Comparison of ENCODE assay signal across 4 fruit fly cellular contexts in genomic region chr3R:25453150-25453680, dm6.
TF ChIP-seq lines count a peak whose summit lies in the region.

No protein-coding gene starts in this region.

- TF ChIP-seq CTCF in whole organism, embryonic (GFP tag; optimal IDR thresholded peaks at IDR 0.05; lab: Kevin White, UChicago), result peak; percentile 10

TF ChIP-seq in whole organism, adult, 20 proteins besides CTCF, POLR2A, EP300 and RAD21:
- TF ChIP-seq Mnt (GFP tag; optimal IDR thresholded peaks at IDR 0.05; lab: Kevin White, UChicago) (no peak), CG1620 (GFP tag; optimal IDR thresholded peaks at IDR 0.05; lab: Kevin White, UChicago) (no peak), CG5204 (GFP tag; optimal IDR thresholded peaks at IDR 0.05; lab: Kevin White, UChicago) (no peak), kay (GFP tag; lab: Kevin White, UChicago; ENCODE audit: borderline replicate concordance) (peak; percentile 85), Hr96 (GFP tag; optimal IDR thresholded peaks at IDR 0.05; lab: Kevin White, UChicago) (no peak), cic (GFP tag; optimal IDR thresholded peaks at IDR 0.05; lab: Kevin White, UChicago) (peak; percentile 24), Crg-1 (GFP tag; optimal IDR thresholded peaks at IDR 0.05; lab: Kevin White, UChicago) (no peak), CG11617 (GFP tag; optimal IDR thresholded peaks at IDR 0.05; lab: Kevin White, UChicago) (peak; percentile 29), CG7101 (tag; optimal IDR thresholded peaks at IDR 0.05; lab: Kevin White, UChicago) (peak; percentile 19), CG7045 (GFP tag; optimal IDR thresholded peaks at IDR 0.05; lab: Kevin White, UChicago) (peak; percentile 2), pad (GFP tag; optimal IDR thresholded peaks at IDR 0.05; lab: Kevin White, UChicago) (no peak), tj (GFP tag; optimal IDR thresholded peaks at IDR 0.05; lab: Kevin White, UChicago) (no peak), toe (GFP tag; optimal IDR thresholded peaks at IDR 0.05; lab: Kevin White, UChicago) (no peak), bab1 (GFP tag; optimal IDR thresholded peaks at IDR 0.05; lab: Kevin White, UChicago) (no peak), Clk (GFP tag; optimal IDR thresholded peaks at IDR 0.05; lab: Kevin White, UChicago) (peak; percentile 6), CG12768 (GFP tag; optimal IDR thresholded peaks at IDR 0.05; lab: Kevin White, UChicago) (peak; percentile 4)

TF ChIP-seq in whole organism, embryonic, 481 proteins besides CTCF, POLR2A, EP300 and RAD21 (continues in another document):
- no peak for TF ChIP-seq zen (tag; optimal IDR thresholded peaks at IDR 0.05; lab: Kevin White, UChicago)
- peak; percentile 10 for TF ChIP-seq Hsf (GFP tag; optimal IDR thresholded peaks at IDR 0.05; lab: Kevin White, UChicago)
- TF ChIP-seq CG17359 (tag; optimal IDR thresholded peaks at IDR 0.05; lab: Kevin White, UChicago), result peak; percentile 0
- TF ChIP-seq seq (GFP tag; IDR thresholded peaks at IDR 0.05; lab: Robert Waterston, UW), result no peak; the same call in 1 of the 2 replicates
- TF ChIP-seq pfk (GFP tag; optimal IDR thresholded peaks at IDR 0.05; lab: Kevin White, UChicago), result peak; percentile 6
- TF ChIP-seq CG18011 (GFP tag; optimal IDR thresholded peaks at IDR 0.05; lab: Kevin White, UChicago), result peak; percentile 23
- peak; percentile 18 for TF ChIP-seq CG34376 (GFP tag; optimal IDR thresholded peaks at IDR 0.05; lab: Kevin White, UChicago)
- TF ChIP-seq Blimp-1 (GFP tag; optimal IDR thresholded peaks at IDR 0.05; lab: Kevin White, UChicago), result peak; percentile 32
- peak; percentile 57 for TF ChIP-seq exex (tag; optimal IDR thresholded peaks at IDR 0.05; lab: Kevin White, UChicago)
- peak; percentile 16 for TF ChIP-seq CG1602 (GFP tag; optimal IDR thresholded peaks at IDR 0.05; lab: Kevin White, UChicago)
- TF ChIP-seq tin (GFP tag; optimal IDR thresholded peaks at IDR 0.05; lab: Kevin White, UChicago), result no peak
- peak; percentile 83 for TF ChIP-seq CG15696 (tag; optimal IDR thresholded peaks at IDR 0.05; lab: Kevin White, UChicago)
- TF ChIP-seq Hr51 (GFP tag; optimal IDR thresholded peaks at IDR 0.05; lab: Kevin White, UChicago), result peak in 1 of 2 experiments; percentile 51
- TF ChIP-seq org-1 (GFP tag; optimal IDR thresholded peaks at IDR 0.05; lab: Kevin White, UChicago), result peak; percentile 74
- peak; percentile 87 for TF ChIP-seq run (tag; optimal IDR thresholded peaks at IDR 0.05; lab: Kevin White, UChicago)
- TF ChIP-seq CG18599 (GFP tag; optimal IDR thresholded peaks at IDR 0.05; lab: Kevin White, UChicago), result peak; percentile 61
- peak; percentile 68 for TF ChIP-seq dmrt11E (tag; optimal IDR thresholded peaks at IDR 0.05; lab: Kevin White, UChicago)
- no peak for TF ChIP-seq Gug (GFP tag; IDR thresholded peaks at IDR 0.05; lab: Robert Waterston, UW)
- TF ChIP-seq CG8924 (tag; optimal IDR thresholded peaks at IDR 0.05; lab: Kevin White, UChicago), result peak; percentile 74
- TF ChIP-seq Rfx (GFP tag; IDR thresholded peaks at IDR 0.05; lab: Robert Waterston, UW), result peak; percentile 39; the same call in 1 of the 2 replicates
- TF ChIP-seq ham (GFP tag; IDR thresholded peaks at IDR 0.05; lab: Robert Waterston, UW), result no peak
- TF ChIP-seq mam (GFP tag; optimal IDR thresholded peaks at IDR 0.05; lab: Kevin White, UChicago), result no peak
- no peak for TF ChIP-seq nerfin-2 (GFP tag; IDR thresholded peaks at IDR 0.05; lab: Robert Waterston, UW; ENCODE audit: partially characterized antibody)
- TF ChIP-seq Elba2 (GFP tag; optimal IDR thresholded peaks at IDR 0.05; lab: Kevin White, UChicago), result no peak
- TF ChIP-seq CG8478 (optimal IDR thresholded peaks at IDR 0.05; lab: Kevin White, UChicago), result no peak
- peak; percentile 34 for TF ChIP-seq Mad (GFP tag; optimal IDR thresholded peaks at IDR 0.05; lab: Kevin White, UChicago)

TF ChIP-seq in whole organism, prepupa, 60 proteins besides CTCF, POLR2A, EP300 and RAD21:
- peak; percentile 41 for TF ChIP-seq Eip78C (GFP tag; lab: Kevin White, UChicago)
- TF ChIP-seq svp (GFP tag; lab: Kevin White, UChicago), result peak; percentile 65
- TF ChIP-seq CG11762 (GFP tag; optimal IDR thresholded peaks at IDR 0.05; lab: Kevin White, UChicago; ENCODE audit: insufficient read depth), result no peak
- TF ChIP-seq fkh (GFP tag; optimal IDR thresholded peaks at IDR 0.05; lab: Kevin White, UChicago), result peak; percentile 98
- peak; percentile 20 for TF ChIP-seq esn (GFP tag; optimal IDR thresholded peaks at IDR 0.05; lab: Kevin White, UChicago)
- TF ChIP-seq CG6808 (GFP tag; optimal IDR thresholded peaks at IDR 0.05; lab: Kevin White, UChicago), result no peak
- no peak for TF ChIP-seq Hr39 (GFP tag; optimal IDR thresholded peaks at IDR 0.05; lab: Kevin White, UChicago)
- peak; percentile 14 for TF ChIP-seq Sox102F (GFP tag; optimal IDR thresholded peaks at IDR 0.05; lab: Kevin White, UChicago)
- TF ChIP-seq vri (GFP tag; optimal IDR thresholded peaks at IDR 0.05; lab: Kevin White, UChicago), result peak; percentile 54

TF ChIP-seq in whole organism, wandering third instar larva, 38 proteins besides CTCF, POLR2A, EP300 and RAD21:
- TF ChIP-seq Vsx2 (GFP tag; optimal IDR thresholded peaks at IDR 0.05; lab: Kevin White, UChicago; ENCODE audit: partially characterized antibody) (no peak), woc (GFP tag; optimal IDR thresholded peaks at IDR 0.05; lab: Kevin White, UChicago) (no peak), Sp1 (GFP tag; optimal IDR thresholded peaks at IDR 0.05; lab: Kevin White, UChicago) (peak; percentile 26), dl (GFP tag; optimal IDR thresholded peaks at IDR 0.05; lab: Kevin White, UChicago; ENCODE audit: insufficient read depth in 1 of 2, partially characterized antibody in 2 of 2) (no peak), Myc (optimal IDR thresholded peaks at IDR 0.05; lab: Kevin White, UChicago) (no peak), Hr78 (GFP tag; optimal IDR thresholded peaks at IDR 0.05; lab: Kevin White, UChicago) (no peak), foxo (GFP tag; optimal IDR thresholded peaks at IDR 0.05; lab: Kevin White, UChicago) (no peak), Hr83 (GFP tag; optimal IDR thresholded peaks at IDR 0.05; lab: Kevin White, UChicago; ENCODE audit: poor library complexity, severe bottlenecking) (no peak), dmrt93B (GFP tag; optimal IDR thresholded peaks at IDR 0.05; lab: Kevin White, UChicago) (no peak), CG9705 (GFP tag; optimal IDR thresholded peaks at IDR 0.05; lab: Kevin White, UChicago) (peak; percentile 8), rgr (GFP tag; optimal IDR thresholded peaks at IDR 0.05; lab: Kevin White, UChicago) (peak; percentile 4), Dif (GFP tag; optimal IDR thresholded peaks at IDR 0.05; lab: Kevin White, UChicago; ENCODE audit: partially characterized antibody) (no peak), sv (GFP tag; optimal IDR thresholded peaks at IDR 0.05; lab: Kevin White, UChicago) (no peak), Dfd (GFP tag; optimal IDR thresholded peaks at IDR 0.05; lab: Kevin White, UChicago) (no peak), brk (GFP tag; optimal IDR thresholded peaks at IDR 0.05; lab: Kevin White, UChicago) (no peak), Abd-B (GFP tag; optimal IDR thresholded peaks at IDR 0.05; lab: Kevin White, UChicago) (no peak), psq (GFP tag; optimal IDR thresholded peaks at IDR 0.05; lab: Kevin White, UChicago) (peak; percentile 23), sage (GFP tag; optimal IDR thresholded peaks at IDR 0.05; lab: Kevin White, UChicago) (no peak), CG32264 (GFP tag; optimal IDR thresholded peaks at IDR 0.05; lab: Kevin White, UChicago) (no peak), jim (GFP tag; optimal IDR thresholded peaks at IDR 0.05; lab: Kevin White, UChicago) (no peak), dsf (GFP tag; optimal IDR thresholded peaks at IDR 0.05; lab: Kevin White, UChicago; ENCODE audit: borderline replicate concordance) (no peak), lola (GFP tag; optimal IDR thresholded peaks at IDR 0.05; lab: Kevin White, UChicago) (no peak), br (GFP tag; optimal IDR thresholded peaks at IDR 0.05; lab: Kevin White, UChicago) (peak; percentile 23), N (GFP tag; optimal IDR thresholded peaks at IDR 0.05; lab: Kevin White, UChicago) (no peak), h (GFP tag; optimal IDR thresholded peaks at IDR 0.05; lab: Kevin White, UChicago) (peak; percentile 12), usp (GFP tag; optimal IDR thresholded peaks at IDR 0.05; lab: Kevin White, UChicago) (no peak), pan (optimal IDR thresholded peaks at IDR 0.05; lab: Kevin White, UChicago) (no peak), OdsH (GFP tag; optimal IDR thresholded peaks at IDR 0.05; lab: Kevin White, UChicago) (peak; percentile 30), CrebA (GFP tag; optimal IDR thresholded peaks at IDR 0.05; lab: Kevin White, UChicago; ENCODE audit: borderline replicate concordance) (no peak), ey (GFP tag; optimal IDR thresholded peaks at IDR 0.05; lab: Kevin White, UChicago) (no peak), HLH106 (tag; optimal IDR thresholded peaks at IDR 0.05; lab: Kevin White, UChicago) (no peak), tai (GFP tag; optimal IDR thresholded peaks at IDR 0.05; lab: Kevin White, UChicago) (peak; percentile 47), Mio (GFP tag; optimal IDR thresholded peaks at IDR 0.05; lab: Kevin White, UChicago) (no peak), fru (GFP tag; optimal IDR thresholded peaks at IDR 0.05; lab: Kevin White, UChicago) (no peak), Rel (GFP tag; optimal IDR thresholded peaks at IDR 0.05; lab: Kevin White, UChicago) (no peak), Rel (tag; optimal IDR thresholded peaks at IDR 0.05; lab: Kevin White, UChicago) (peak; percentile 41), Hnf4 (GFP tag; optimal IDR thresholded peaks at IDR 0.05; lab: Kevin White, UChicago) (no peak), GATAd (GFP tag; optimal IDR thresholded peaks at IDR 0.05; lab: Kevin White, UChicago) (no peak), Jra (GFP tag; optimal IDR thresholded peaks at IDR 0.05; lab: Kevin White, UChicago) (no peak)
